Worm (Caenorhabditis elegans) whole organism, L1 larva: ENCODE measurements around the gene adm-4.

Source experiments
- C04F5.9 ChIP-seq: sonication (generic microtip); optimal IDR thresholded peaks from 2 replicates; lab custom pipeline; 2016; ENCODE audit warnings: missing genetic modification characterization, missing compliant biosample characterization
- C16A3.4 ChIP-seq: fragments of 150-350 bp; optimal IDR thresholded peaks from 2 replicates; lab custom pipeline; 2014; ENCODE audit warnings: missing biosample characterization, missing genetic modification characterization
- C34B4.2 ChIP-seq: sonication (generic microtip); optimal IDR thresholded peaks from 2 replicates; lab custom pipeline; 2017; ENCODE audit warnings: mild to moderate bottlenecking, missing genetic modification characterization, missing compliant biosample characterization
- F16B12.6 ChIP-seq: fragments of 150-350 bp; optimal IDR thresholded peaks from 2 replicates; lab custom pipeline; 2014; ENCODE audit warnings: missing biosample characterization, missing genetic modification characterization
- Y116A8C.19 ChIP-seq: sonication (generic microtip); optimal IDR thresholded peaks from 2 replicates; lab custom pipeline; 2016; ENCODE audit warnings: missing compliant biosample characterization, missing genetic modification characterization, borderline replicate concordance
- aha-1 ChIP-seq: fragments of 150-350 bp; optimal IDR thresholded peaks from 2 replicates; lab custom pipeline; 2014; ENCODE audit warnings: missing biosample characterization, missing genetic modification characterization
- alr-1 ChIP-seq: fragments of 200-800 bp; sonication (Bioruptor generic); optimal IDR thresholded peaks from 2 replicates; lab custom pipeline; 2018; ENCODE audit warnings: borderline replicate concordance, mild to moderate bottlenecking, missing genetic modification characterization, missing compliant biosample characterization
- blmp-1 ChIP-seq: fragments of 150-350 bp; optimal IDR thresholded peaks from 2 replicates; lab custom pipeline; 2014; ENCODE audit warnings: missing biosample characterization, missing genetic modification characterization
- ceh-63 ChIP-seq: fragments of 200-800 bp; sonication (Bioruptor generic); optimal IDR thresholded peaks from 2 replicates; lab custom pipeline; 2018; ENCODE audit warnings: mild to moderate bottlenecking, missing genetic modification characterization, missing compliant biosample characterization
- ceh-88 ChIP-seq: fragments of 200-800 bp; sonication (Bioruptor generic); IDR thresholded peaks from 2 replicates; pipeline ENCODE4 v1.3.6; 2022; ENCODE audit warnings: missing genetic modification characterization, missing compliant biosample characterization
- ceh-90 ChIP-seq: sonication (generic microtip); optimal IDR thresholded peaks from 2 replicates; lab custom pipeline; 2016; ENCODE audit warnings: missing genetic modification characterization, missing compliant biosample characterization
- ces-1 ChIP-seq: fragments of 150-350 bp; optimal IDR thresholded peaks from 2 replicates; lab custom pipeline; 2014; ENCODE audit warnings: missing biosample characterization, missing genetic modification reagents, missing genetic modification characterization
- dpl-1 ChIP-seq, 3 experiments: fragments of 150-350 bp in 2 of 3; sonication (generic microtip) in 1 of 3; optimal IDR thresholded peaks; 2 replicates each; lab custom pipeline; 2014 to 2017; ENCODE audit warnings: missing biosample characterization in 3 of 3, missing genetic modification characterization in 3 of 3, missing genetic modification reagents in 3 of 3
- dsc-1 ChIP-seq: sonication (generic microtip); optimal IDR thresholded peaks from 2 replicates; lab custom pipeline; 2016; ENCODE audit warnings: mild to moderate bottlenecking, missing genetic modification characterization, missing compliant biosample characterization
- elt-2 ChIP-seq: sonication (generic microtip); optimal IDR thresholded peaks from 2 replicates; lab custom pipeline; 2016; ENCODE audit warnings: missing genetic modification characterization, mild to moderate bottlenecking, inconsistent platforms, missing compliant biosample characterization, missing genetic modification reagents
- ets-5 ChIP-seq: fragments of 200-800 bp; sonication (Bioruptor generic); IDR thresholded peaks from 2 replicates; pipeline ENCODE4 v1.3.6; 2022; ENCODE audit warnings: missing genetic modification characterization, missing compliant biosample characterization
- fkh-8 ChIP-seq: sonication (generic microtip); optimal IDR thresholded peaks from 2 replicates; lab custom pipeline; 2016; ENCODE audit warnings: mild to moderate bottlenecking, missing genetic modification characterization, missing compliant biosample characterization
- grh-1 ChIP-seq: fragments of 200-800 bp; sonication (Bioruptor generic); IDR thresholded peaks from 2 replicates; pipeline ENCODE4 v1.3.6; 2022; ENCODE audit warnings: missing genetic modification reagents, missing genetic modification characterization, missing compliant biosample characterization
- hlh-17 ChIP-seq: fragments of 200-800 bp; sonication (Bioruptor generic); optimal IDR thresholded peaks from 2 replicates; lab custom pipeline; 2018; ENCODE audit warnings: missing genetic modification characterization, mild to moderate bottlenecking, missing compliant biosample characterization, moderate library complexity, borderline replicate concordance
- hlh-4 ChIP-seq: sonication (generic microtip); optimal IDR thresholded peaks from 2 replicates; lab custom pipeline; 2016; ENCODE audit warnings: mild to moderate bottlenecking, missing genetic modification characterization, missing compliant biosample characterization
- irx-1 ChIP-seq: sonication (generic microtip); optimal IDR thresholded peaks from 2 replicates; lab custom pipeline; 2016; ENCODE audit warnings: missing genetic modification characterization, missing compliant biosample characterization
- isw-1 ChIP-seq: fragments of 200-800 bp; sonication (Bioruptor generic); IDR thresholded peaks from 2 replicates; pipeline ENCODE4 v1.3.6; 2022; ENCODE audit warnings: missing genetic modification characterization, missing compliant biosample characterization
- lin-15B ChIP-seq: fragments of 150-350 bp; sonication (generic microtip); optimal IDR thresholded peaks from 3 replicates; lab custom pipeline; 2014; ENCODE audit warnings: missing biosample characterization, missing genetic modification characterization
- lir-3 ChIP-seq: sonication (generic microtip); optimal IDR thresholded peaks from 2 replicates; lab custom pipeline; 2016; ENCODE audit warnings: mild to moderate bottlenecking, missing genetic modification characterization, moderate library complexity, missing compliant biosample characterization; ENCODE audit not compliant: poor library complexity
- mdl-1 ChIP-seq, 2 experiments: fragments of 150-350 bp; optimal IDR thresholded peaks; 2 replicates each; lab custom pipeline; 2014 to 2017; ENCODE audit warnings: missing biosample characterization in 2 of 2, missing genetic modification characterization in 2 of 2, inconsistent platforms in 1 of 2
- mep-1 ChIP-seq: fragments of 150-350 bp; optimal IDR thresholded peaks from 2 replicates; lab custom pipeline; 2014; ENCODE audit warnings: missing biosample characterization, missing genetic modification characterization
- nhr-11 ChIP-seq: fragments of 150-350 bp; optimal IDR thresholded peaks from 2 replicates; lab custom pipeline; 2014; ENCODE audit warnings: missing biosample characterization, missing genetic modification characterization
- nhr-12 ChIP-seq: sonication (generic microtip); optimal IDR thresholded peaks from 2 replicates; lab custom pipeline; 2017; ENCODE audit warnings: missing biosample characterization, missing genetic modification characterization
- nhr-47 ChIP-seq: sonication (generic microtip); optimal IDR thresholded peaks from 2 replicates; lab custom pipeline; 2016; ENCODE audit warnings: mild to moderate bottlenecking, missing genetic modification characterization, moderate library complexity, missing compliant biosample characterization
- nhr-71 ChIP-seq: sonication (generic microtip); optimal IDR thresholded peaks from 2 replicates; lab custom pipeline; 2016; ENCODE audit warnings: mild to moderate bottlenecking, missing genetic modification characterization, moderate library complexity, missing compliant biosample characterization
- nhr-76 ChIP-seq: sonication (generic microtip); optimal IDR thresholded peaks from 2 replicates; lab custom pipeline; 2017; ENCODE audit warnings: missing biosample characterization, missing genetic modification characterization
- nhr-85 ChIP-seq: sonication (generic microtip); peaks from one replicate; lab custom pipeline; 2016; ENCODE audit warnings: missing genetic modification characterization, inconsistent platforms, missing compliant biosample characterization
- pax-3 ChIP-seq: fragments of 200-800 bp; sonication (Bioruptor generic); optimal IDR thresholded peaks from 2 replicates; lab custom pipeline; 2018; ENCODE audit warnings: mild to moderate bottlenecking, missing genetic modification characterization, moderate library complexity, missing compliant biosample characterization
- pqm-1 ChIP-seq: sonication (generic microtip); optimal IDR thresholded peaks from 3 replicates; lab custom pipeline; 2017; ENCODE audit warnings: missing biosample characterization, missing genetic modification characterization
- rnt-1 ChIP-seq: sonication (generic microtip); optimal IDR thresholded peaks from 2 replicates; lab custom pipeline; 2016; ENCODE audit warnings: mild to moderate bottlenecking, missing genetic modification characterization, moderate library complexity, missing compliant biosample characterization
- skn-1 ChIP-seq: fragments of 150-350 bp; optimal IDR thresholded peaks from 2 replicates; lab custom pipeline; 2014; ENCODE audit warnings: missing biosample characterization, missing genetic modification characterization
- snpc-4 ChIP-seq: fragments of 150-350 bp; optimal IDR thresholded peaks from 2 replicates; lab custom pipeline; 2014; ENCODE audit warnings: missing biosample characterization, missing genetic modification characterization
- snu-23 ChIP-seq: sonication (generic microtip); optimal IDR thresholded peaks from 2 replicates; lab custom pipeline; 2016; ENCODE audit warnings: missing genetic modification characterization, missing compliant biosample characterization
- sox-4 ChIP-seq: sonication (generic microtip); optimal IDR thresholded peaks from 2 replicates; lab custom pipeline; 2016; ENCODE audit warnings: missing genetic modification characterization, missing compliant biosample characterization
- sptf-1 ChIP-seq: fragments of 150-350 bp; optimal IDR thresholded peaks from 2 replicates; lab custom pipeline; 2014; ENCODE audit warnings: missing biosample characterization, missing genetic modification characterization
- sup-37 ChIP-seq: fragments of 200-800 bp; sonication (Bioruptor generic); optimal IDR thresholded peaks from 2 replicates; lab custom pipeline; 2018; ENCODE audit warnings: mild to moderate bottlenecking, missing genetic modification characterization, missing compliant biosample characterization
- swsn-7 ChIP-seq: sonication (generic microtip); optimal IDR thresholded peaks from 2 replicates; lab custom pipeline; 2016; ENCODE audit warnings: missing genetic modification characterization, missing compliant biosample characterization
- tlp-1 ChIP-seq: fragments of 150-350 bp; optimal IDR thresholded peaks from 2 replicates; lab custom pipeline; 2014; ENCODE audit warnings: missing biosample characterization, missing genetic modification characterization
- unc-130 ChIP-seq: fragments of 150-350 bp; optimal IDR thresholded peaks from 2 replicates; lab custom pipeline; 2017; ENCODE audit warnings: missing biosample characterization, missing genetic modification characterization, inconsistent platforms
- unc-30 ChIP-seq: sonication (generic microtip); optimal IDR thresholded peaks from 2 replicates; lab custom pipeline; 2017; ENCODE audit warnings: missing biosample characterization, missing genetic modification characterization
- unc-62 ChIP-seq: fragments of 150-350 bp; optimal IDR thresholded peaks from 2 replicates; lab custom pipeline; 2014; ENCODE audit warnings: missing biosample characterization, missing genetic modification reagents, missing genetic modification characterization
- unc-98 ChIP-seq: fragments of 200-800 bp; sonication (Bioruptor generic); IDR thresholded peaks from 2 replicates; pipeline ENCODE4 v1.3.6; 2022; ENCODE audit warnings: missing genetic modification characterization, missing compliant biosample characterization
- vab-15 ChIP-seq: sonication (generic microtip); optimal IDR thresholded peaks from 2 replicates; lab custom pipeline; 2017; ENCODE audit warnings: missing genotype, mild to moderate bottlenecking, missing genetic modification characterization, missing compliant biosample characterization
- xbp-1 ChIP-seq: sonication (generic microtip); optimal IDR thresholded peaks from 2 replicates; lab custom pipeline; 2016; ENCODE audit warnings: missing genetic modification characterization, missing compliant biosample characterization
- zag-1 ChIP-seq: fragments of 150-350 bp; optimal IDR thresholded peaks from 2 replicates; lab custom pipeline; 2014; ENCODE audit warnings: missing biosample characterization, missing genetic modification characterization
- zip-4 ChIP-seq: fragments of 200-800 bp; sonication (Bioruptor generic); optimal IDR thresholded peaks from 2 replicates; lab custom pipeline; 2018; ENCODE audit warnings: mild to moderate bottlenecking, missing genetic modification characterization, moderate library complexity, missing compliant biosample characterization

Gene adm-4

ce11 chrX:7794306-7794743 lies 3.8 kb downstream of the adm-4 start (continued):
- TF ChIP-seq ces-1 (GFP tag; lab: Kevin White, UChicago), result no peak
- TF ChIP-seq unc-62 (GFP tag; lab: Kevin White, UChicago), result no peak
- TF ChIP-seq ceh-88 (GFP tag; lab: Robert Waterston, UW), result no peak
- TF ChIP-seq C34B4.2 (tag; lab: Kevin White, UChicago), result no peak
- TF ChIP-seq snu-23 (GFP tag; lab: Kevin White, UChicago), result peak; percentile 19
- no peak for TF ChIP-seq ceh-90 (tag; lab: Kevin White, UChicago)
- TF ChIP-seq C16A3.4, result peak; percentile 48
- TF ChIP-seq lir-3, result no peak

- TF ChIP-seq lin-15B (tag; lab: Kevin White, UChicago) (no peak), nhr-85 (tag; lab: Kevin White, UChicago) (peak; percentile 77), ceh-88 (GFP tag; lab: Robert Waterston, UW) (no peak), sptf-1 (tag; lab: Kevin White, UChicago) (no peak), nhr-76 (tag; lab: Kevin White, UChicago) (no peak), Y116A8C.19 (tag; lab: Kevin White, UChicago) (no peak), isw-1 (GFP tag; lab: Robert Waterston, UW) (no peak), hlh-17 (no peak), fkh-8 (no peak), aha-1 (tag; lab: Kevin White, UChicago) (no peak), zip-4 (GFP tag; lab: Kevin White, UChicago) (peak; percentile 71), tlp-1 (tag; lab: Kevin White, UChicago) (no peak), irx-1 (peak; percentile 51), nhr-11 (tag; lab: Kevin White, UChicago) (no peak), zag-1 (tag; lab: Kevin White, UChicago) (no peak), ets-5 (no peak), unc-98 (GFP tag; lab: Robert Waterston, UW) (no peak), alr-1 (tag; lab: Kevin White, UChicago) (no peak), unc-130 (tag; lab: Kevin White, UChicago) (no peak), nhr-71 (tag; lab: Kevin White, UChicago) (peak; percentile 62), unc-30 (no peak), snu-23 (GFP tag; lab: Kevin White, UChicago) (peak; percentile 61), C04F5.9 (tag; lab: Kevin White, UChicago) (no peak), hlh-4 (tag; lab: Kevin White, UChicago) (no peak), sox-4 (no peak), rnt-1 (tag; lab: Kevin White, UChicago) (peak; percentile 20), grh-1 (GFP tag; lab: Robert Waterston, UW) (no peak), pax-3 (tag; lab: Kevin White, UChicago) (no peak), dsc-1 (tag; lab: Kevin White, UChicago) (peak; percentile 32), blmp-1 (tag; lab: Kevin White, UChicago) (peak; percentile 100), pqm-1 (no peak), mep-1 (tag; lab: Kevin White, UChicago) (peak; percentile 69), snpc-4 (peak; percentile 1), ceh-63 (GFP tag; lab: Kevin White, UChicago) (no peak), skn-1 (tag; lab: Kevin White, UChicago) (no peak), F16B12.6 (tag; lab: Kevin White, UChicago) (peak; percentile 22), mdl-1 (tag; optimal IDR thresholded peaks at IDR 0.05; lab: Kevin White, UChicago) (peak; percentile 14 to 90), ces-1 (GFP tag; lab: Kevin White, UChicago) (no peak), vab-15 (tag; lab: Kevin White, UChicago) (no peak), nhr-47 (peak; percentile 52), dpl-1 (GFP tag; optimal IDR thresholded peaks at IDR 0.05; lab: Kevin White, UChicago) (no peak), sup-37 (GFP tag; lab: Kevin White, UChicago) (no peak), xbp-1 (tag; lab: Kevin White, UChicago) (peak; percentile 37), nhr-12 (tag; lab: Kevin White, UChicago) (no peak), elt-2 (tag; lab: Kevin White, UChicago) (no peak), swsn-7 (tag; lab: Kevin White, UChicago) (peak; percentile 49)
Observed at ce11 chrX:7793377-7794041, 4.6 kb downstream of the adm-4 start, which contains the start of gene ZK154.6. TSS of gene ZK154.6 (minus strand) at chrX:7793563.
